Worm (Caenorhabditis elegans) whole organism, midembryonic: ENCODE data around the gene sri-29.

Experiments
- T22C8.4 ChIP-seq: fragments of 200-800 bp; sonication (Bioruptor generic); IDR thresholded peaks from 2 replicates; pipeline ENCODE4 v1.3.6; 2022; ENCODE audit warnings: missing genetic modification characterization, missing compliant biosample characterization
- cog-1 ChIP-seq: sonication (generic microtip); optimal IDR thresholded peaks from 2 replicates; lab custom pipeline; 2016; ENCODE audit warnings: missing genetic modification characterization, missing compliant biosample characterization
- flt-1 ChIP-seq: fragments of 200-800 bp; sonication (Bioruptor generic); IDR thresholded peaks from 2 replicates; pipeline ENCODE4 v1.3.6; 2022; ENCODE audit warnings: missing genetic modification characterization, missing compliant biosample characterization
- klf-2 ChIP-seq: fragments of 200-800 bp; sonication (Bioruptor generic); conservative IDR thresholded peaks from 2 replicates; pipeline ENCODE4 v1.3.6; 2022; ENCODE audit warnings: missing genetic modification reagents, missing genetic modification characterization, missing compliant biosample characterization
- ref-1 ChIP-seq: fragments of 200-800 bp; sonication (Bioruptor generic); conservative IDR thresholded peaks from 2 replicates; pipeline ENCODE4 v1.3.6; 2022; ENCODE audit warnings: missing genetic modification reagents, missing genetic modification characterization, missing compliant biosample characterization
- ztf-23 ChIP-seq: fragments of 200-800 bp; sonication (Bioruptor generic); IDR thresholded peaks from 2 replicates; pipeline ENCODE4 v1.3.6; 2022; ENCODE audit warnings: missing genetic modification reagents, missing genetic modification characterization, missing compliant biosample characterization
- ztf-29 ChIP-seq: fragments of 200-800 bp; sonication (Bioruptor generic); IDR thresholded peaks from 2 replicates; pipeline ENCODE4 v1.3.6; 2022; ENCODE audit warnings: missing genetic modification reagents, missing genetic modification characterization, missing compliant biosample characterization

- TF ChIP-seq ref-1 (GFP tag; lab: Robert Waterston, UW) (no peak), flt-1 (GFP tag; lab: Robert Waterston, UW) (no peak), ztf-23 (GFP tag; lab: Robert Waterston, UW) (no peak), T22C8.4 (GFP tag; lab: Robert Waterston, UW) (no peak), klf-2 (GFP tag; lab: Robert Waterston, UW) (no peak), cog-1 (tag; lab: Kevin White, UChicago) (no peak), ztf-29 (GFP tag; lab: Robert Waterston, UW) (no peak)
Observed at ce11 chrII:3054221-3054620, 10.1 kb downstream of the sri-29 start, which contains the start of gene lido-13.
